Fruit fly (Drosophila melanogaster) whole organism, embryonic: ENCODE data around the gene PAPLA1.

Source experiments
- CG10209 ChIP-seq: fragments of 200-800 bp; sonication (Bioruptor generic); optimal IDR thresholded peaks from 3 replicates; lab custom pipeline; 2017; ENCODE audit warnings: missing biosample characterization, mild to moderate bottlenecking, missing genetic modification characterization, missing genetic modification reagents
- CG10321 ChIP-seq: fragments of 200-800 bp; sonication (Bioruptor generic); IDR thresholded peaks from 2 replicates; pipeline ENCODE4 v1.3.6; 2022; ENCODE audit warnings: missing biosample characterization, missing genetic modification characterization
- CG11093 ChIP-seq: fragments of 200-800 bp; sonication (Bioruptor generic); IDR thresholded peaks from 3 replicates; pipeline ENCODE4 v1.3.6; 2022; ENCODE audit warnings: missing biosample characterization, missing genetic modification characterization
- CG12071 ChIP-seq: fragments of 200-800 bp; sonication (Bioruptor generic); optimal IDR thresholded peaks from 3 replicates; lab custom pipeline; 2018; ENCODE audit warnings: missing biosample characterization, mild to moderate bottlenecking, missing genetic modification characterization
- CG12104 ChIP-seq: fragments of 200-800 bp; sonication (Bioruptor generic); optimal IDR thresholded peaks from 3 replicates; lab custom pipeline; 2016; ENCODE audit warnings: missing biosample characterization, missing genetic modification characterization
- CG12942 ChIP-seq: fragments of 200-800 bp; sonication (Bioruptor generic); optimal IDR thresholded peaks from 3 replicates; lab custom pipeline; 2016; ENCODE audit warnings: missing biosample characterization, missing genetic modification characterization
- CG15011 ChIP-seq: fragments of 200-800 bp; sonication (Bioruptor generic); optimal IDR thresholded peaks from 3 replicates; lab custom pipeline; 2018; ENCODE audit warnings: missing biosample characterization, mild to moderate bottlenecking, missing genetic modification characterization
- CG18011 ChIP-seq: fragments of 200-800 bp; sonication (Bioruptor generic); optimal IDR thresholded peaks from 2 replicates; lab custom pipeline; 2017; ENCODE audit warnings: missing biosample characterization, missing genetic modification characterization, mild to moderate bottlenecking, moderate library complexity, missing genotype
- CG2889 ChIP-seq: fragments of 200-800 bp; sonication (Bioruptor generic); IDR thresholded peaks from 3 replicates; pipeline ENCODE4 v1.3.6; 2022; ENCODE audit warnings: missing biosample characterization, missing genetic modification characterization
- CG32767 ChIP-seq: fragments of 200-800 bp; sonication (Bioruptor generic); IDR thresholded peaks from 2 replicates; pipeline ENCODE4 v1.3.6; 2022; ENCODE audit warnings: missing biosample characterization, missing genetic modification characterization
- CG32772 ChIP-seq: fragments of 200-800 bp; sonication (Bioruptor generic); IDR thresholded peaks from 2 replicates; pipeline ENCODE4 v1.3.6; 2022; ENCODE audit warnings: missing biosample characterization, missing genetic modification characterization
- CG33213 ChIP-seq: fragments of 200-800 bp; sonication (Bioruptor generic); optimal IDR thresholded peaks from 3 replicates; lab custom pipeline; 2016; ENCODE audit warnings: missing biosample characterization, missing genetic modification characterization
- CG3726 ChIP-seq: fragments of 200-800 bp; sonication (Bioruptor generic); IDR thresholded peaks from 3 replicates; pipeline ENCODE4, ENCODE4 v1.3.6; 2022; ENCODE audit warnings: missing biosample characterization, missing genetic modification characterization
- CG4404 ChIP-seq: fragments of 200-800 bp; sonication (Bioruptor generic); IDR thresholded peaks from 2 replicates; pipeline ENCODE4 v1.3.6; 2022; ENCODE audit warnings: missing biosample characterization, missing genetic modification characterization
- CG4617 ChIP-seq: fragments of 200-800 bp; sonication (Bioruptor generic); optimal IDR thresholded peaks from 3 replicates; lab custom pipeline; 2016; ENCODE audit warnings: missing biosample characterization, missing genetic modification characterization, borderline replicate concordance
- CG6683 ChIP-seq: fragments of 200-800 bp; sonication (Bioruptor generic); optimal IDR thresholded peaks from 2 replicates; lab custom pipeline; 2017; ENCODE audit warnings: missing biosample characterization, mild to moderate bottlenecking, missing genetic modification characterization, missing genetic modification reagents
- CG7928 ChIP-seq: fragments of 200-800 bp; sonication (Bioruptor generic); optimal IDR thresholded peaks from 2 replicates; lab custom pipeline; 2017; ENCODE audit warnings: missing biosample characterization, mild to moderate bottlenecking, missing genetic modification characterization
- CG7963 ChIP-seq: fragments of 200-800 bp; sonication (Bioruptor generic); IDR thresholded peaks from 3 replicates; pipeline ENCODE4 v1.3.6; 2022; ENCODE audit warnings: missing biosample characterization, missing genetic modification characterization; ENCODE audit not compliant: partially characterized antibody
- CG8290 ChIP-seq, 3 experiments: fragments of 200-800 bp; sonication (Bioruptor generic); optimal IDR thresholded peaks; 2 replicates each; lab custom pipeline; 2016 to 2019; ENCODE audit warnings: missing biosample characterization in 3 of 3, missing genetic modification characterization in 3 of 3, mild to moderate bottlenecking in 2 of 3, moderate library complexity in 1 of 3
- CG9437 ChIP-seq: fragments of 200-800 bp; sonication (Bioruptor generic); optimal IDR thresholded peaks from 2 replicates; lab custom pipeline; 2018; ENCODE audit warnings: missing biosample characterization, mild to moderate bottlenecking, missing genetic modification characterization
- D ChIP-seq, 2 experiments: fragments of 200-800 bp in 1 of 2; fragments of >200 bp in 1 of 2; sonication (Bioruptor generic) in 1 of 2; optimal IDR thresholded peaks; 2 replicates in 1 of 2; 3 replicates in 1 of 2; lab custom pipeline; 2017; ENCODE audit warnings: mild to moderate bottlenecking in 1 of 2, missing biosample characterization in 1 of 2, missing genetic modification characterization in 1 of 2, missing genetic modification reagents in 1 of 2
- D19A ChIP-seq: fragments of 200-800 bp; optimal IDR thresholded peaks from 3 replicates; lab custom pipeline; 2019; ENCODE audit warnings: missing biosample characterization, mild to moderate bottlenecking, missing genetic modification characterization, moderate library complexity
- Elba2 ChIP-seq: fragments of 200-800 bp; sonication (Bioruptor generic); optimal IDR thresholded peaks from 3 replicates; lab custom pipeline; 2016; ENCODE audit warnings: missing biosample characterization, missing genetic modification characterization
- Hmr ChIP-seq: fragments of 200-800 bp; sonication (Bioruptor generic); optimal IDR thresholded peaks from 3 replicates; lab custom pipeline; 2017; ENCODE audit warnings: mild to moderate bottlenecking, missing biosample characterization, missing genetic modification reagents, missing genetic modification characterization
- Lim3 ChIP-seq: fragments of 200-800 bp; sonication (Bioruptor generic); IDR thresholded peaks from 2 replicates; pipeline ENCODE4 v1.3.6; 2022; ENCODE audit warnings: missing biosample characterization, missing genetic modification characterization
- Mes4 ChIP-seq: fragments of 200-800 bp; sonication (Bioruptor generic); optimal IDR thresholded peaks from 2 replicates; lab custom pipeline; 2016; ENCODE audit warnings: missing biosample characterization, missing genetic modification characterization
- Myb ChIP-seq: fragments of 200-800 bp; sonication (Bioruptor generic); optimal IDR thresholded peaks from 2 replicates; lab custom pipeline; 2016; ENCODE audit warnings: missing biosample characterization, missing genetic modification characterization
- Pdp1 ChIP-seq, 2 experiments: fragments of 200-800 bp; sonication (Bioruptor generic); optimal IDR thresholded peaks; 3 replicates each; lab custom pipeline; 2016; ENCODE audit warnings: missing biosample characterization in 2 of 2, missing genetic modification characterization in 2 of 2, mild to moderate bottlenecking in 1 of 2, moderate library complexity in 1 of 2
- Rfx ChIP-seq: fragments of 200-800 bp; sonication (Bioruptor generic); IDR thresholded peaks from 2 replicates; pipeline ENCODE4 v1.3.6; 2022; ENCODE audit warnings: missing biosample characterization, missing genetic modification characterization
- Side ChIP-seq: fragments of 200-800 bp; sonication (Bioruptor generic); optimal IDR thresholded peaks from 2 replicates; lab custom pipeline; 2016; ENCODE audit warnings: missing biosample characterization, missing genetic modification characterization
- Usf ChIP-seq: fragments of 200-800 bp; sonication (Bioruptor generic); optimal IDR thresholded peaks from 2 replicates; lab custom pipeline; 2017; ENCODE audit warnings: missing genotype, missing biosample characterization, missing genetic modification characterization
- Xrp1 ChIP-seq: fragments of 200-800 bp; sonication (Bioruptor generic); IDR thresholded peaks from 2 replicates; pipeline ENCODE4 v1.3.6; 2022; ENCODE audit warnings: missing biosample characterization, missing genetic modification characterization
- amos ChIP-seq: fragments of 200-800 bp; sonication (Bioruptor generic); IDR thresholded peaks from 2 replicates; pipeline ENCODE4 v1.3.6; 2022; ENCODE audit warnings: missing biosample characterization, missing genetic modification characterization; ENCODE audit not compliant: partially characterized antibody
- dimm ChIP-seq: fragments of 200-800 bp; sonication (Bioruptor generic); IDR thresholded peaks from 2 replicates; pipeline ENCODE4 v1.3.6; 2022; ENCODE audit warnings: missing biosample characterization, missing genetic modification characterization
- dmrt99B ChIP-seq: fragments of 200-800 bp; sonication (Bioruptor generic); optimal IDR thresholded peaks from 2 replicates; lab custom pipeline; 2018; ENCODE audit warnings: missing biosample characterization, mild to moderate bottlenecking, missing genetic modification characterization, moderate library complexity
- eyg ChIP-seq: fragments of 200-800 bp; sonication (Bioruptor generic); optimal IDR thresholded peaks from 3 replicates; lab custom pipeline; 2016; ENCODE audit warnings: missing biosample characterization, missing genetic modification characterization
- gsb ChIP-seq: fragments of 200-800 bp; sonication (Bioruptor generic); IDR thresholded peaks from 2 replicates; pipeline ENCODE4 v1.3.6; 2022; ENCODE audit warnings: missing biosample characterization, missing genetic modification characterization
- lola ChIP-seq, 3 experiments: fragments of >200 bp in 2 of 3; fragments of 200-800 bp in 1 of 3; sonication (Bioruptor generic) in 1 of 3; optimal IDR thresholded peaks; 2 replicates each; lab custom pipeline; 2017 to 2019; ENCODE audit warnings: missing biosample characterization in 3 of 3, missing genetic modification characterization in 3 of 3, mild to moderate bottlenecking in 1 of 3, moderate library complexity in 1 of 3
- mld ChIP-seq: fragments of 200-800 bp; sonication (Bioruptor generic); IDR thresholded peaks from 3 replicates; pipeline ENCODE4 v1.3.6; 2022; ENCODE audit warnings: missing biosample characterization, missing genetic modification characterization; ENCODE audit not compliant: partially characterized antibody
- nerfin-2 ChIP-seq: fragments of 200-800 bp; sonication (Bioruptor generic); IDR thresholded peaks from 2 replicates; pipeline ENCODE4 v1.3.6; 2022; ENCODE audit warnings: missing biosample characterization, missing genetic modification characterization; ENCODE audit not compliant: partially characterized antibody
- nmo ChIP-seq: fragments of 200-800 bp; sonication (Bioruptor generic); optimal IDR thresholded peaks from 2 replicates; lab custom pipeline; 2018; ENCODE audit warnings: missing biosample characterization, mild to moderate bottlenecking, missing genetic modification characterization, moderate library complexity
- peb ChIP-seq: fragments of 200-800 bp; sonication (Bioruptor generic); IDR thresholded peaks from 2 replicates; pipeline ENCODE4 v1.3.6; 2022; ENCODE audit warnings: missing biosample characterization, missing genetic modification characterization
- sna ChIP-seq: fragments of 200-800 bp; sonication (Bioruptor generic); IDR thresholded peaks from 2 replicates; pipeline ENCODE4 v1.3.6; 2022; ENCODE audit warnings: missing biosample characterization, missing genetic modification characterization; ENCODE audit not compliant: partially characterized antibody
- sr ChIP-seq: fragments of 200-800 bp; sonication (Bioruptor generic); IDR thresholded peaks from 3 replicates; pipeline ENCODE4 v1.3.6; 2022; ENCODE audit warnings: missing biosample characterization, missing genetic modification characterization
- tll ChIP-seq, 2 experiments: fragments of 200-800 bp in 1 of 2; fragments of >200 bp in 1 of 2; sonication (Bioruptor generic) in 1 of 2; optimal IDR thresholded peaks; 2 replicates each; lab custom pipeline; 2017 to 2019; ENCODE audit warnings: missing biosample characterization in 2 of 2, missing genetic modification characterization in 2 of 2, mild to moderate bottlenecking in 1 of 2, moderate library complexity in 1 of 2

PAPLA1 gene

dm6 chr2L:8159498-8159897 lies at the start of gene PAPLA1, which contains the start of gene Rbsn-5 (continued):
- TF ChIP-seq nerfin-2 (GFP tag; lab: Robert Waterston, UW) = no peak
- peak; percentile 93 for TF ChIP-seq Xrp1 (GFP tag; lab: Robert Waterston, UW)
- peak; percentile 80 for TF ChIP-seq CG9437 (GFP tag; lab: Kevin White, UChicago)
- TF ChIP-seq CG12071 (GFP tag; lab: Kevin White, UChicago) = peak; percentile 82
- TF ChIP-seq amos = peak; percentile 5; the same call in 1 of the 2 replicates
- no peak for TF ChIP-seq D (optimal IDR thresholded peaks at IDR 0.05; lab: Kevin White, UChicago)
- peak; percentile 83 for TF ChIP-seq D (GFP tag; optimal IDR thresholded peaks at IDR 0.05; lab: Kevin White, UChicago)
- peak; percentile 85 for TF ChIP-seq Myb
- peak; percentile 90 for TF ChIP-seq Mes4
- no peak for TF ChIP-seq sna (GFP tag; lab: Robert Waterston, UW)
- peak; percentile 93 for TF ChIP-seq CG33213 (GFP tag; lab: Kevin White, UChicago)
- TF ChIP-seq CG8290 (GFP tag; optimal IDR thresholded peaks at IDR 0.05; lab: Kevin White, UChicago) = peak; percentile 93
- peak; percentile 30 to 93 for TF ChIP-seq CG8290 (tag; optimal IDR thresholded peaks at IDR 0.05; lab: Kevin White, UChicago)
- peak; percentile 96 for TF ChIP-seq nmo (GFP tag; lab: Kevin White, UChicago)
- peak; percentile 91 for TF ChIP-seq dmrt99B (tag; lab: Kevin White, UChicago)
- peak; percentile 93 to 97 for TF ChIP-seq Pdp1 (GFP tag; optimal IDR thresholded peaks at IDR 0.05; lab: Kevin White, UChicago)
- TF ChIP-seq Usf (GFP tag; lab: Kevin White, UChicago) = peak; percentile 82
- no peak for TF ChIP-seq tll (GFP tag; optimal IDR thresholded peaks at IDR 0.05; lab: Kevin White, UChicago)
- TF ChIP-seq CG10209 (GFP tag; lab: Kevin White, UChicago) = peak; percentile 91
- TF ChIP-seq CG32767 (GFP tag; lab: Robert Waterston, UW) = peak; percentile 85
- TF ChIP-seq CG2889 = peak; percentile 93
- peak; percentile 93 for TF ChIP-seq Hmr
- peak; percentile 77; the same call in 1 of the 2 replicates for TF ChIP-seq gsb
- no peak for TF ChIP-seq CG7963 (GFP tag; lab: Robert Waterston, UW)
- peak; percentile 93 for TF ChIP-seq Side
- TF ChIP-seq CG4404 = peak; percentile 90
- peak; percentile 26; the same call in 1 of the 3 replicates for TF ChIP-seq sr (GFP tag; lab: Robert Waterston, UW)
- peak; percentile 86 for TF ChIP-seq CG18011 (GFP tag; lab: Kevin White, UChicago)

dm6 chr2L:8205871-8206270 lies 46.4 kb upstream of the PAPLA1 start, which contains the start of gene CG8419:
CG8419 (plus strand) TSS chr2L:8206171.
- TF ChIP-seq Pdp1 (GFP tag; optimal IDR thresholded peaks at IDR 0.05; lab: Kevin White, UChicago) (peak in 1 of 2 experiments; percentile 24), Rfx (GFP tag; lab: Robert Waterston, UW) (no peak), CG7928 (GFP tag; lab: Kevin White, UChicago) (no peak), Lim3 (GFP tag; lab: Robert Waterston, UW) (0 out of 2 replicates have a peak, but pooled peaks have one; percentile 10), lola (GFP tag; optimal IDR thresholded peaks at IDR 0.05; lab: Kevin White, UChicago) (no peak), D (optimal IDR thresholded peaks at IDR 0.05; lab: Kevin White, UChicago) (no peak), D (GFP tag; optimal IDR thresholded peaks at IDR 0.05; lab: Kevin White, UChicago) (no peak), CG3726 (GFP tag; lab: Robert Waterston, UW) (no peak)

DNA sequence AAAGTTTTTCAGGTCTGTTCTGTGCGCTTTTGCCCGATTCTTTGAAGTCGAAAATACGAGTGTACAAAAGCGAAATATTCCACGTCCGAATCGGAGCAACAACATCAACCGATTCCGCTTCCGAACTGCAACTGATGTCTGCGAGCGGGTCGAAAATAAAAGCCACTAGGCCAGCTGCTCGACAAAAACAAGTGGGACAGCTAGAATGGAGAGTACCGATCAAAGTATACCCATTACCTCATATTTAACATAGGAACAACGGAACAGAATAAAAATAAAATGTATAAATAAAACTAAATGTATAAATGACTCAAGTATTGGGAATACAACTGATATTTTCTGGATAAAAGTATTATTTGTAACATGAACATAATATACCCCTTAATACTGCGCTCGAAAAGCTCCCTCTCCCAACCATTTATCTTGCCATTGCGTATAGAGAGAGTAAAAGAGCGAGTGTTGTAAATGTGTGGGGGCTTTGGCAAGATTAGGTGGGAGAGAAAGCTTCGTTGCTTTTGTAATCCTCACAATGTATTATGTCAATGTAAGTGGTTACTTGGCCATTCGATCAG lies 45.6 kb upstream of the PAPLA1 start, which contains the start of gene SLC5A11:
Gene SLC5A11, minus strand, starts transcription at position 137 of the 572 bp plus-strand sequence.
- TF ChIP-seq eyg (peak; percentile 96), CG4617 (peak; percentile 88), CG15011 (GFP tag; lab: Kevin White, UChicago) (peak; percentile 95), CG12104 (GFP tag; lab: Kevin White, UChicago) (peak; percentile 100), dimm (GFP tag; lab: Robert Waterston, UW) (peak; percentile 95), D19A (tag; lab: Kevin White, UChicago) (peak; percentile 87), CG10321 (GFP tag; lab: Robert Waterston, UW) (peak; percentile 74), CG11093 (GFP tag; lab: Robert Waterston, UW) (peak; percentile 93), Elba2 (GFP tag; lab: Kevin White, UChicago) (peak; percentile 61), mld (GFP tag; lab: Robert Waterston, UW) (no peak), CG7963 (GFP tag; lab: Robert Waterston, UW) (no peak), CG12942 (GFP tag; lab: Kevin White, UChicago) (peak; percentile 97), peb (peak; percentile 98), CG32772 (GFP tag; lab: Robert Waterston, UW) (peak; percentile 95), CG6683 (GFP tag; lab: Kevin White, UChicago) (peak; percentile 95)
